Worm (Caenorhabditis elegans): ENCODE data around the gene B0252.3.

Gene B0252.3

DNA sequence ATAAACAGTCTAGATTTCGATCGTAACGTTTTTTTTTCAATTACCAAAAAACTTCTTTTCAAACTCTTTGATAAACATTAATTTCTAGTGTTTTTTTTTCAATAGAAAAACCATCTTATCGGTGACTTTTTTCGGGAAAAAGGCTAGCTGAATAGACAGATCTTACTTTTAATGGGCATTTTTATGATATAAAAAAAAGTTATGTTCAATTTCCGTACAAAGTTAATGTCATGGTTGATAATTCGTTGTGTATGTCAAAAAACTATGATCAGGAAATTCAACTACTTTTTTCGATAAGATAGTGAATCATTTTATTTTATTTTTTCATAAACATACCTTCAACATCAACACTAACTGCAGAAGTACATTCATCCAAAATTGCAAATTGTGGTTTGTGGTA lies 23.0 kb downstream of the B0252.3 start:
- TF ChIP-seq zip-11 (GFP tag; IDR thresholded peaks at IDR 0.05) (no peak), lin-15B (tag; optimal IDR thresholded peaks at IDR 0.05) (no peak), lin-29 (GFP tag; IDR thresholded peaks at IDR 0.05) (no peak), ceh-62 (tag; optimal IDR thresholded peaks at IDR 0.05) (no peak), unc-62 (GFP tag; optimal IDR thresholded peaks at IDR 0.05 in 1 of 2) (no peak), unc-62 (tag; optimal IDR thresholded peaks at IDR 0.05) (no peak), ces-1 (GFP tag; optimal IDR thresholded peaks at IDR 0.05) (no peak), ceh-20 (GFP tag; IDR thresholded peaks at IDR 0.05) (no peak), T26A8.4 (GFP tag; IDR thresholded peaks at IDR 0.05) (no peak), spr-1 (tag; optimal IDR thresholded peaks at IDR 0.05) (no peak), tra-1 (GFP tag; IDR thresholded peaks at IDR 0.05) (no peak), D1046.2 (GFP tag; IDR thresholded peaks at IDR 0.05) (no peak), dpl-1 (GFP tag; optimal IDR thresholded peaks at IDR 0.05) (no peak), aly-2 (tag; optimal IDR thresholded peaks at IDR 0.05) (no peak), R02D3.7 (tag; optimal IDR thresholded peaks at IDR 0.05) (no peak), spr-3 (GFP tag; optimal IDR thresholded peaks at IDR 0.05) (no peak), lsy-2 (tag; optimal IDR thresholded peaks at IDR 0.05) (no peak), unc-39 (tag; optimal IDR thresholded peaks at IDR 0.05) (no peak), mdl-1 (tag; optimal IDR thresholded peaks at IDR 0.05) (no peak), php-3 (GFP tag; IDR thresholded peaks at IDR 0.05) (peak; percentile 84), rbr-2 (tag; optimal IDR thresholded peaks at IDR 0.05) (no peak), nhr-111 (GFP tag; optimal IDR thresholded peaks at IDR 0.05) (no peak), pqm-1 (tag; optimal IDR thresholded peaks at IDR 0.05) (peak; percentile 29), nhr-102 (tag; optimal IDR thresholded peaks at IDR 0.05) (no peak), nhr-11 (tag; optimal IDR thresholded peaks at IDR 0.05) (no peak), sdz-12 (GFP tag; optimal IDR thresholded peaks at IDR 0.05) (no peak), aha-1 (tag) (no peak), lin-1 (GFP tag; IDR thresholded peaks at IDR 0.05) (no peak), dve-1 (tag; optimal IDR thresholded peaks at IDR 0.05; ENCODE audit: insufficient read depth) (peak; percentile 37), attf-4 (tag; optimal IDR thresholded peaks at IDR 0.05) (no peak), daf-16 (GFP tag; optimal IDR thresholded peaks at IDR 0.05) (no peak), daf-16 (tag; optimal IDR thresholded peaks at IDR 0.05) (peak; percentile 58), nhr-237 (tag; optimal IDR thresholded peaks at IDR 0.05) (no peak), Y105C5A.15 (GFP tag; IDR thresholded peaks at IDR 0.05) (no peak), hlh-11 (tag; optimal IDR thresholded peaks at IDR 0.05) (no peak), ZK337.2 (GFP tag; IDR thresholded peaks at IDR 0.05) (no peak)

DNA sequence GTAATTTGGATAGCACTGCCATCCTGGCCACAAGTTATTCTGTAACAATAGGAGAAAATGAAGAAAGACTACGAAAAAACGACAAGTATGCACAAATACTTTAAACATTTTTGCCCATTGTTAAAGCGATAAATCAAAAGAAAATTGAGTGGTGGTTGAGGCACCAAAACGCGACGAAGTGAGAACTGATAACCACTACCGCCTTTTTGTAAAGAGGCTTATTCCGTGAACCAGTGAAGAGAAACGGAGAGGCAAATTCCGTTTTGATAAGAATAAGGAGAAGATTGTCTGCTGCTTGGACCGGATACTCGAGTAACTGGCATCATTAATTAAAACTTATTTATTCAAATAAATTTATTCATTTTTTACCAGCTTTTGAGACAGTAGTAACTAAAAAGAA lies 23.8 kb downstream of the B0252.3 start, which contains the start of gene pmp-1:
pmp-1 (minus strand) TSS at position 39 of the 400 bp plus-strand sequence.
- TF ChIP-seq dve-1 (tag; optimal IDR thresholded peaks at IDR 0.05; ENCODE audit: insufficient read depth) (peak; percentile 48), lin-1 (GFP tag; IDR thresholded peaks at IDR 0.05) (peak; percentile 61; the same call in 1 of the 2 replicates), daf-16 (GFP tag; optimal IDR thresholded peaks at IDR 0.05) (no peak), daf-16 (tag; optimal IDR thresholded peaks at IDR 0.05) (peak; percentile 43), lin-39 (tag; optimal IDR thresholded peaks at IDR 0.05) (no peak), nhr-77 (tag; optimal IDR thresholded peaks at IDR 0.05) (peak; percentile 9), Y48G9A.11 (GFP tag; IDR thresholded peaks at IDR 0.05) (no peak), unc-130 (GFP tag; optimal IDR thresholded peaks at IDR 0.05) (no peak), pqm-1 (tag; optimal IDR thresholded peaks at IDR 0.05) (peak; percentile 93), Y5F2A.4 (GFP tag; optimal IDR thresholded peaks at IDR 0.05) (no peak), hlh-11 (tag; optimal IDR thresholded peaks at IDR 0.05) (peak; percentile 39), dmd-6 (GFP tag; IDR thresholded peaks at IDR 0.05) (peak; percentile 54), ztf-7 (tag; optimal IDR thresholded peaks at IDR 0.05) (no peak), ceh-20 (GFP tag; IDR thresholded peaks at IDR 0.05) (peak; percentile 44; the same call in 1 of the 2 replicates), nhr-28 (tag; optimal IDR thresholded peaks at IDR 0.05) (peak; percentile 62), D1046.2 (GFP tag; IDR thresholded peaks at IDR 0.05) (no peak)
